Worm (Caenorhabditis elegans) whole organism, L4 larva: ENCODE measurements around the gene T16G1.9.
A peak's percentile ranks its signal among the peaks of the same experiment; 100 is the strongest.

Experiments
- D1046.2 ChIP-seq: fragments of 200-800 bp; sonication (Bioruptor generic); IDR thresholded peaks from 2 replicates; pipeline ENCODE4 v1.3.6; 2022; ENCODE audit warnings: missing genetic modification characterization, missing compliant biosample characterization
- F37D6.2 ChIP-seq: sonication (generic microtip); optimal IDR thresholded peaks from 2 replicates; lab custom pipeline; 2016; ENCODE audit warnings: mild to moderate bottlenecking, missing genetic modification characterization, missing compliant biosample characterization
- F49E8.2 ChIP-seq: sonication (generic microtip); optimal IDR thresholded peaks from 2 replicates; lab custom pipeline; 2016; ENCODE audit warnings: missing compliant biosample characterization, mild to moderate bottlenecking, missing genetic modification characterization, borderline replicate concordance
- R02D3.7 ChIP-seq: fragments of 150-350 bp; sonication (generic microtip); optimal IDR thresholded peaks from 3 replicates; lab custom pipeline; 2014; ENCODE audit warnings: missing biosample characterization, missing genetic modification characterization
- T20F7.1 ChIP-seq: fragments of 200-800 bp; sonication (Bioruptor generic); optimal IDR thresholded peaks from 2 replicates; lab custom pipeline; 2018; ENCODE audit warnings: mild to moderate bottlenecking, missing genetic modification characterization, missing compliant biosample characterization
- T26A8.4 ChIP-seq: fragments of 200-800 bp; sonication (Bioruptor generic); IDR thresholded peaks from 2 replicates; pipeline ENCODE4 v1.3.6; 2022; ENCODE audit warnings: missing genetic modification characterization, missing compliant biosample characterization
- Y75B8A.6 ChIP-seq: fragments of 200-800 bp; sonication (Bioruptor generic); IDR thresholded peaks from 2 replicates; pipeline ENCODE4 v1.3.6; 2022; ENCODE audit warnings: missing genetic modification reagents, missing genetic modification characterization, missing compliant biosample characterization
- ZK546.5 ChIP-seq, 2 experiments: sonication (generic microtip); optimal IDR thresholded peaks; 2 replicates each; lab custom pipeline; 2017; ENCODE audit warnings: missing biosample characterization in 2 of 2, missing genetic modification characterization in 2 of 2
- aha-1 ChIP-seq: fragments of 150-350 bp; peaks from one replicate; lab custom pipeline; 2014; ENCODE audit warnings: missing biosample characterization, missing genetic modification characterization
- ceh-20 ChIP-seq: fragments of 200-800 bp; sonication (Bioruptor generic); IDR thresholded peaks from 2 replicates; pipeline ENCODE4 v1.3.6; 2022; ENCODE audit warnings: missing genetic modification reagents, missing genetic modification characterization, missing compliant biosample characterization
- ctbp-1 ChIP-seq: fragments of 200-800 bp; sonication (Bioruptor generic); IDR thresholded peaks from 2 replicates; pipeline ENCODE4 v1.3.6; 2022; ENCODE audit warnings: missing genetic modification reagents, missing genetic modification characterization, missing compliant biosample characterization
- daf-16 ChIP-seq, 3 experiments: sonication (generic microtip); optimal IDR thresholded peaks; 2 replicates each; lab custom pipeline; 2016 to 2017; ENCODE audit warnings: missing genetic modification characterization in 3 of 3, missing genetic modification reagents in 3 of 3, mild to moderate bottlenecking in 2 of 3, missing compliant biosample characterization in 2 of 3, missing biosample characterization in 1 of 3, moderate library complexity in 1 of 3
- daf-19 ChIP-seq: fragments of 200-800 bp; sonication (Bioruptor generic); conservative IDR thresholded peaks from 2 replicates; pipeline ENCODE4 v1.3.6; 2022; ENCODE audit warnings: missing genetic modification characterization, missing compliant biosample characterization
- daf-8 ChIP-seq: fragments of 200-800 bp; sonication (Bioruptor generic); IDR thresholded peaks from 2 replicates; pipeline ENCODE4 v1.3.6; 2022; ENCODE audit warnings: missing genetic modification characterization, missing compliant biosample characterization
- dmd-8 ChIP-seq: fragments of 200-800 bp; sonication (Bioruptor generic); IDR thresholded peaks from 2 replicates; pipeline ENCODE4 v1.3.6; 2022; ENCODE audit warnings: missing genetic modification characterization, missing compliant biosample characterization
- dpl-1 ChIP-seq: fragments of 150-350 bp; optimal IDR thresholded peaks from 2 replicates; lab custom pipeline; 2014; ENCODE audit warnings: missing biosample characterization, missing genetic modification reagents, missing genetic modification characterization
- dve-1 ChIP-seq: sonication (generic microtip); optimal IDR thresholded peaks from 2 replicates; lab custom pipeline; 2017; ENCODE audit warnings: antibody characterized with exemption, mild to moderate bottlenecking, missing genetic modification characterization, missing compliant biosample characterization; ENCODE audit not compliant: insufficient read depth
- hif-1 ChIP-seq, 2 experiments: sonication (generic microtip); optimal IDR thresholded peaks; 2 replicates each; lab custom pipeline; 2016 to 2017; ENCODE audit warnings: missing compliant biosample characterization in 2 of 2, missing genetic modification characterization in 2 of 2, missing genetic modification reagents in 2 of 2, missing genotype in 2 of 2, mild to moderate bottlenecking in 1 of 2
- hlh-11 ChIP-seq: fragments of 200-800 bp; sonication (Bioruptor generic); optimal IDR thresholded peaks from 2 replicates; lab custom pipeline; 2018; ENCODE audit warnings: mild to moderate bottlenecking, missing genetic modification characterization, missing compliant biosample characterization
- hlh-30 ChIP-seq: sonication (generic microtip); optimal IDR thresholded peaks from 2 replicates; lab custom pipeline; 2017; ENCODE audit warnings: antibody characterized with exemption, mild to moderate bottlenecking, missing genetic modification characterization, missing compliant biosample characterization; ENCODE audit not compliant: insufficient read depth
- hmg-1.1 ChIP-seq: fragments of 200-800 bp; sonication (Bioruptor generic); IDR thresholded peaks from 2 replicates; pipeline ENCODE4 v1.3.6; 2022; ENCODE audit warnings: missing genetic modification reagents, missing genetic modification characterization, missing compliant biosample characterization
- lin-13 ChIP-seq: fragments of 150-350 bp; optimal IDR thresholded peaks from 2 replicates; lab custom pipeline; 2014; ENCODE audit warnings: missing biosample characterization, missing genetic modification reagents, missing genetic modification characterization
- lin-15B ChIP-seq: fragments of 150-350 bp; sonication (generic microtip); optimal IDR thresholded peaks from 3 replicates; lab custom pipeline; 2014; ENCODE audit warnings: missing biosample characterization, missing genetic modification characterization
- lin-38 ChIP-seq: fragments of 200-800 bp; sonication (Bioruptor generic); IDR thresholded peaks from 2 replicates; pipeline ENCODE4 v1.3.6; 2022; ENCODE audit warnings: missing genetic modification reagents, missing genetic modification characterization, missing compliant biosample characterization
- lin-39 ChIP-seq: fragments of 150-350 bp; optimal IDR thresholded peaks from 2 replicates; lab custom pipeline; 2014; ENCODE audit warnings: missing biosample characterization, missing genetic modification reagents, missing genetic modification characterization
- lir-3 ChIP-seq: sonication (generic microtip); optimal IDR thresholded peaks from 2 replicates; lab custom pipeline; 2016; ENCODE audit warnings: mild to moderate bottlenecking, missing genetic modification characterization, missing compliant biosample characterization
- lsy-2 ChIP-seq, 2 experiments: fragments of 150-350 bp in 1 of 2; sonication (generic microtip) in 1 of 2; optimal IDR thresholded peaks; 2 replicates each; lab custom pipeline; 2014 to 2017; ENCODE audit warnings: missing biosample characterization in 2 of 2, missing genetic modification characterization in 2 of 2
- madf-5 ChIP-seq, 2 experiments: fragments of 200-800 bp; sonication (Bioruptor generic); IDR thresholded peaks; 2 replicates each; pipeline ENCODE4 v1.3.6; 2022; ENCODE audit warnings: missing compliant biosample characterization in 2 of 2, missing genetic modification characterization in 2 of 2
- madf-9 ChIP-seq: fragments of 200-800 bp; sonication (Bioruptor generic); conservative IDR thresholded peaks from 2 replicates; pipeline ENCODE4 v1.3.6; 2022; ENCODE audit warnings: missing genetic modification reagents, missing genetic modification characterization, missing compliant biosample characterization
- mep-1 ChIP-seq: fragments of 150-350 bp; sonication (generic microtip); optimal IDR thresholded peaks from 3 replicates; lab custom pipeline; 2014; ENCODE audit warnings: missing biosample characterization, missing genetic modification characterization
- mes-2 ChIP-seq: sonication (generic microtip); optimal IDR thresholded peaks from 2 replicates; lab custom pipeline; 2016; ENCODE audit warnings: missing genotype, mild to moderate bottlenecking, missing genetic modification characterization, missing compliant biosample characterization; ENCODE audit not compliant: poor library complexity, severe bottlenecking
- mxl-2 ChIP-seq: fragments of 200-800 bp; sonication (Bioruptor generic); conservative IDR thresholded peaks from 2 replicates; pipeline ENCODE4 v1.3.6; 2022; ENCODE audit warnings: missing genetic modification reagents, missing genetic modification characterization, missing compliant biosample characterization
- nhr-10 ChIP-seq: fragments of 150-350 bp; optimal IDR thresholded peaks from 2 replicates; lab custom pipeline; 2014; ENCODE audit warnings: missing biosample characterization, missing genetic modification characterization
- nhr-11 ChIP-seq: fragments of 150-350 bp; optimal IDR thresholded peaks from 2 replicates; lab custom pipeline; 2014; ENCODE audit warnings: missing biosample characterization, missing genetic modification characterization
- nhr-111 ChIP-seq: fragments of 200-800 bp; sonication (Bioruptor generic); optimal IDR thresholded peaks from 2 replicates; lab custom pipeline; 2018; ENCODE audit warnings: mild to moderate bottlenecking, missing genetic modification characterization, missing compliant biosample characterization
- nhr-237 ChIP-seq: sonication (generic microtip); optimal IDR thresholded peaks from 2 replicates; lab custom pipeline; 2017; ENCODE audit warnings: missing biosample characterization, missing genetic modification characterization
- nhr-28 ChIP-seq: fragments of 150-350 bp; optimal IDR thresholded peaks from 2 replicates; lab custom pipeline; 2014; ENCODE audit warnings: missing biosample characterization, missing genetic modification characterization
- nhr-42 ChIP-seq: fragments of 200-800 bp; sonication (Bioruptor generic); IDR thresholded peaks from 2 replicates; pipeline ENCODE4 v1.3.6; 2022; ENCODE audit warnings: missing genetic modification characterization, missing compliant biosample characterization
- nhr-6 ChIP-seq: fragments of 150-350 bp; optimal IDR thresholded peaks from 2 replicates; lab custom pipeline; 2014; ENCODE audit warnings: missing biosample characterization, missing genetic modification characterization
- nhr-77 ChIP-seq: fragments of 150-350 bp; optimal IDR thresholded peaks from 2 replicates; lab custom pipeline; 2014; ENCODE audit warnings: missing biosample characterization, missing genetic modification characterization
- spr-1 ChIP-seq: sonication (generic microtip); optimal IDR thresholded peaks from 2 replicates; lab custom pipeline; 2016; ENCODE audit warnings: mild to moderate bottlenecking, missing genetic modification characterization, missing compliant biosample characterization
- unc-62 ChIP-seq, 3 experiments: fragments of 150-350 bp in 1 of 3; sonication (generic microtip); optimal IDR thresholded peaks in 2 of 3; peaks in 1 of 3; 1 replicate in 1 of 3; 2 replicates in 2 of 3; lab custom pipeline; 2014 to 2017; ENCODE audit warnings: missing biosample characterization in 3 of 3, missing genetic modification characterization in 3 of 3, missing genetic modification reagents in 3 of 3, missing genotype in 1 of 3
- zfp-2 ChIP-seq: sonication (generic microtip); optimal IDR thresholded peaks from 2 replicates; lab custom pipeline; 2016; ENCODE audit warnings: mild to moderate bottlenecking, missing genetic modification characterization, missing compliant biosample characterization

Gene T16G1.9

DNA sequence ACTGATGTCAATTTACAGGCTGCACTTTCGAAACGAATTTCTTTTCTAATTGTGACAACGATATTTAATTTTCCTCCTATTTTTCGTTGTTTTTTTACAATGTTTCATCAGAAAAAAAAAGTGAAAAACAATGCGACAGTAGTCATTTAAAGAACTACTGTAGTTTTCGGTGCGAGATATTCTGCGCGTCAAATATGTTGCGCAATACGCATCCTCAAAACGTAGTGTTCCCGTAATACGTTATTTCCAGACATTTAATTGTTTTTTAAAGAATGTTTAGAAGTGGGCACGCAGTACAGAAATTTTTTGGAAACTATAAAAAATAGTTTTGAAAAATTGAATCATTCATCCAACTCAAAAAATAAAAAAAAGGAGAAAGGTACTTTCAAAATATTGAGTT, 23.4 kb upstream of the T16G1.9 start:
- TF ChIP-seq ctbp-1 (GFP tag; lab: Robert Waterston, UW) (no peak), unc-62 (GFP tag; optimal IDR thresholded peaks at IDR 0.05 in 1 of 2; lab: Kevin White, UChicago) (peak in 1 of 2 experiments; percentile 59), unc-62 (tag; optimal IDR thresholded peaks at IDR 0.05; lab: Kevin White, UChicago) (no peak)

DNA sequence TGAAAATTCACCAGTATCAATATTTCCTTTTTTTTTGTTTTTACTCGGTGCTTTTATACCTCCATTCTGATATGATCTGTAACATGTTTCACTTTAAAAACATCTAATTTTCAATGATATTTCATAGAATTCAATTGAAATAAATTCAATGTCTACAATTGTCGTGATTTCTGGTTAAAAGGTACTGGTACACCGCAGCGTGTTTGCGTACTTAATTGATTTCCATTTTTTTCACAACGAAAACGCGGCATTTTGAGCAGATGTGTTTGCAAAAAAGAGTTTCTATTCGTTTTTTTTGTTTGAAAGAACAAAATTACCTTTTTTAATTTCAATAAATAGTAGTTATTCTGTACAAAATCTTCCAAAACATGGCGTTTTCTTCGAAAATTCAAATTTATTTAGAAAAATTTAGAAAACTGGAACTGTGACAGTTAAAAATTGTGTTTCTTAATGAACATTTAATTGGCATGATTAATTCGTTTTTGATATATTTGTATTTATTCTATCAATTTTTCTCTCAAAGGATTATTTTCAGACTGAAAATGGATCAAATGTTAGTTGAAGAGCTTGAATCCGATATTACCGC, 20.0 kb upstream of the T16G1.9 start, which contains the start of gene pnn-1:
TSS of gene pnn-1 (plus strand) at position 536 of the 586 bp plus-strand sequence.
- TF ChIP-seq lsy-2 (tag; optimal IDR thresholded peaks at IDR 0.05; lab: Kevin White, UChicago) (peak in 1 of 2 experiments; percentile 90), nhr-77 (tag; lab: Kevin White, UChicago) (no peak), lin-39 (no peak), dve-1 (peak; percentile 34), F49E8.2 (no peak), nhr-6 (tag; lab: Kevin White, UChicago) (peak; percentile 44), T20F7.1 (GFP tag; lab: Kevin White, UChicago) (peak; percentile 74), dpl-1 (GFP tag; lab: Kevin White, UChicago) (peak; percentile 50), mes-2 (peak; percentile 68), lin-38 (peak; percentile 75), mep-1 (peak; percentile 19)

- no peak for TF ChIP-seq nhr-10 (tag; lab: Kevin White, UChicago)
- no peak for TF ChIP-seq D1046.2
- TF ChIP-seq hif-1 (tag; optimal IDR thresholded peaks at IDR 0.05; lab: Kevin White, UChicago), result no peak
- no peak for TF ChIP-seq lir-3
- no peak for TF ChIP-seq spr-1 (tag; lab: Kevin White, UChicago)
- TF ChIP-seq F49E8.2, result no peak
- no peak for TF ChIP-seq R02D3.7 (tag; lab: Kevin White, UChicago)
- TF ChIP-seq lin-13 (GFP tag; lab: Kevin White, UChicago), result no peak
- no peak for TF ChIP-seq ZK546.5 (tag; optimal IDR thresholded peaks at IDR 0.05; lab: Kevin White, UChicago)
- no peak for TF ChIP-seq unc-62 (GFP tag; optimal IDR thresholded peaks at IDR 0.05 in 1 of 2; lab: Kevin White, UChicago)
- no peak for TF ChIP-seq unc-62 (tag; optimal IDR thresholded peaks at IDR 0.05; lab: Kevin White, UChicago)
- no peak for TF ChIP-seq nhr-111
- no peak for TF ChIP-seq nhr-237
- no peak for TF ChIP-seq nhr-28 (tag; lab: Kevin White, UChicago)
- no peak for TF ChIP-seq hmg-1.1 (GFP tag; lab: Robert Waterston, UW)
- no peak for TF ChIP-seq madf-9 (GFP tag; lab: Robert Waterston, UW)
- no peak for TF ChIP-seq daf-16 (GFP tag; optimal IDR thresholded peaks at IDR 0.05; lab: Kevin White, UChicago)
- TF ChIP-seq daf-16 (tag; optimal IDR thresholded peaks at IDR 0.05; lab: Kevin White, UChicago), result no peak
- no peak for TF ChIP-seq daf-19 (GFP tag; lab: Robert Waterston, UW)
- no peak for TF ChIP-seq dmd-8
Observed at ce11 chrV:12968555-12968954, 17.9 kb upstream of the T16G1.9 start, which contains the start of gene lin-46. Gene lin-46, plus strand, starts transcription at chrV:12968855.

- TF ChIP-seq ceh-20 (GFP tag; lab: Robert Waterston, UW) (peak; percentile 82), Y75B8A.6 (GFP tag; lab: Robert Waterston, UW) (peak; percentile 45; the same call in 1 of the 2 replicates), zfp-2 (tag; lab: Kevin White, UChicago) (peak; percentile 72), T26A8.4 (GFP tag; lab: Robert Waterston, UW) (peak; percentile 87; the same call in 1 of the 2 replicates), lsy-2 (tag; optimal IDR thresholded peaks at IDR 0.05; lab: Kevin White, UChicago) (peak in 1 of 2 experiments; percentile 93), nhr-11 (tag; lab: Kevin White, UChicago) (peak; percentile 37), mes-2 (peak; percentile 79), nhr-77 (tag; lab: Kevin White, UChicago) (peak; percentile 54), madf-5 (GFP tag; IDR thresholded peaks at IDR 0.05; lab: Robert Waterston, UW) (peak in 1 of 2 experiments; percentile 48; a peak in 1 of 4 replicates), F37D6.2 (tag; lab: Kevin White, UChicago) (peak; percentile 37), mxl-2 (peak; percentile 62), lin-15B (tag; lab: Kevin White, UChicago) (peak; percentile 18), daf-8 (GFP tag; lab: Robert Waterston, UW) (0 out of 2 replicates have a peak, but pooled peaks have one; percentile 35), dpl-1 (GFP tag; lab: Kevin White, UChicago) (peak; percentile 58), hlh-11 (tag; lab: Kevin White, UChicago) (peak; percentile 79), nhr-42 (GFP tag; lab: Robert Waterston, UW) (peak; percentile 88), aha-1 (tag; lab: Kevin White, UChicago) (peak; percentile 96), madf-9 (GFP tag; lab: Robert Waterston, UW) (peak; percentile 70; the same call in 1 of the 2 replicates), lin-38 (peak; percentile 99), hmg-1.1 (GFP tag; lab: Robert Waterston, UW) (peak; percentile 86), D1046.2 (0 out of 2 replicates have a peak, but pooled peaks have one; percentile 41), hlh-30 (tag; lab: Kevin White, UChicago) (peak; percentile 43), spr-1 (tag; lab: Kevin White, UChicago) (peak; percentile 47)
Observed at ce11 chrV:12967925-12968327, 17.3 kb upstream of the T16G1.9 start, which contains the start of gene R186.8. Gene R186.8, minus strand, starts transcription at chrV:12967982.
